Fruit fly (Drosophila melanogaster) whole organism, prepupa: Measurements from ENCODE around the gene CG5079.

Experiments
- CG10631 ChIP-seq: fragments of 200-800 bp; sonication (Bioruptor generic); optimal IDR thresholded peaks from 2 replicates; lab custom pipeline; 2016; ENCODE audit warnings: missing biosample characterization, missing genetic modification characterization
- CG16779 ChIP-seq: fragments of 200-800 bp; sonication (Bioruptor generic); optimal IDR thresholded peaks from 3 replicates; lab custom pipeline; 2017; ENCODE audit warnings: missing biosample characterization, mild to moderate bottlenecking, missing genetic modification characterization
- CG4318 ChIP-seq: fragments of 200-800 bp; sonication (Bioruptor generic); optimal IDR thresholded peaks from 3 replicates; lab custom pipeline; 2017; ENCODE audit warnings: missing biosample characterization, mild to moderate bottlenecking, missing genetic modification characterization
- CG7368 ChIP-seq: fragments of 200-800 bp; sonication (Bioruptor generic); optimal IDR thresholded peaks from 3 replicates; lab custom pipeline; 2016; ENCODE audit warnings: missing biosample characterization, missing genetic modification characterization
- Eip75B ChIP-seq: fragments of 200-800 bp; sonication (Bioruptor generic); optimal IDR thresholded peaks from 3 replicates; lab custom pipeline; 2016; ENCODE audit warnings: missing biosample characterization, missing genetic modification characterization
- Gug ChIP-seq: fragments of 200-800 bp; sonication (Bioruptor generic); IDR thresholded peaks from 2 replicates; pipeline ENCODE4 v1.3.6; 2022; ENCODE audit warnings: missing biosample characterization, missing genetic modification characterization
- svp ChIP-seq: fragments of 200-800 bp; sonication (Bioruptor generic); peaks from one replicate; lab custom pipeline; 2016; ENCODE audit warnings: missing biosample characterization, missing genetic modification characterization

dm6 chr3R:25589168-25589567, 24.3 kb upstream of the CG5079 start:
- no peak for TF ChIP-seq CG4318 (GFP tag; lab: Kevin White, UChicago)
- TF ChIP-seq CG10631 (GFP tag; lab: Kevin White, UChicago) = no peak
- TF ChIP-seq CG16779 (tag; lab: Kevin White, UChicago) = no peak
- no peak for TF ChIP-seq CG7368 (GFP tag; lab: Kevin White, UChicago)
- no peak for TF ChIP-seq Eip75B (GFP tag; lab: Kevin White, UChicago)
- TF ChIP-seq Gug (GFP tag; lab: Robert Waterston, UW) = no peak
- peak; percentile 60 for TF ChIP-seq svp (GFP tag; lab: Kevin White, UChicago)
